Fruit fly (Drosophila melanogaster) S2 (cell line): ENCODE data around the gene Sc2.

Experiments
- CG8478 ChIP-seq: fragments of >200 bp; optimal IDR thresholded peaks from 2 replicates; lab custom pipeline; 2018
- CTCF ChIP-seq, 2 experiments: fragments of >200 bp; optimal IDR thresholded peaks; 2 replicates each; lab custom pipeline; 2018

dm6 chr3L:3932742-3933289 lies 29.5 kb downstream of the Sc2 start:
- TF ChIP-seq CG8478 (lab: Kevin White, UChicago) (no peak), CTCF (optimal IDR thresholded peaks at IDR 0.05; lab: Kevin White, UChicago) (no peak)
